Worm (Caenorhabditis elegans) whole organism, early embryonic: ENCODE results near the gene nhr-55.

Experiments used
- B0310.2 ChIP-seq: sonication (generic microtip); optimal IDR thresholded peaks from 2 replicates; lab custom pipeline; 2016; ENCODE audit warnings: mild to moderate bottlenecking, missing genetic modification characterization, missing compliant biosample characterization
- ama-1 ChIP-seq: fragments of 150-350 bp; optimal IDR thresholded peaks from 2 replicates; lab custom pipeline; 2014
- ceh-13 ChIP-seq: fragments of 200-800 bp; sonication (Bioruptor generic); optimal IDR thresholded peaks from 2 replicates; lab custom pipeline; 2018; ENCODE audit warnings: mild to moderate bottlenecking, missing genetic modification characterization, missing compliant biosample characterization
- ceh-36 ChIP-seq: sonication (generic microtip); optimal IDR thresholded peaks from 2 replicates; lab custom pipeline; 2016; ENCODE audit warnings: missing genetic modification characterization, inconsistent platforms, missing compliant biosample characterization
- ets-7 ChIP-seq: sonication (generic microtip); optimal IDR thresholded peaks from 2 replicates; lab custom pipeline; 2016; ENCODE audit warnings: missing genotype, missing genetic modification characterization, missing compliant biosample characterization
- flt-1 ChIP-seq: fragments of 200-800 bp; sonication (Bioruptor generic); IDR thresholded peaks from 2 replicates; pipeline ENCODE4 v1.3.6; 2022; ENCODE audit warnings: missing genetic modification characterization, missing compliant biosample characterization
- hmbx-1 ChIP-seq: sonication (generic microtip); optimal IDR thresholded peaks from 2 replicates; lab custom pipeline; 2016; ENCODE audit warnings: mild to moderate bottlenecking, missing genetic modification characterization, missing compliant biosample characterization
- hmg-4 ChIP-seq: fragments of 200-800 bp; sonication (Bioruptor generic); optimal IDR thresholded peaks from 2 replicates; lab custom pipeline; 2018; ENCODE audit warnings: mild to moderate bottlenecking, missing genetic modification characterization, missing compliant biosample characterization
- hnd-1 ChIP-seq: sonication (generic microtip); optimal IDR thresholded peaks from 2 replicates; lab custom pipeline; 2016; ENCODE audit warnings: missing genetic modification characterization, missing compliant biosample characterization
- pes-1 ChIP-seq: fragments of 200-800 bp; sonication (Bioruptor generic); IDR thresholded peaks from 2 replicates; pipeline ENCODE4 v1.3.6; 2022; ENCODE audit warnings: missing genetic modification reagents, missing genetic modification characterization, missing compliant biosample characterization
- scrt-1 ChIP-seq: fragments of 200-800 bp; sonication (Bioruptor generic); IDR thresholded peaks from 2 replicates; pipeline ENCODE4 v1.3.6; 2022; ENCODE audit warnings: missing genetic modification characterization, missing compliant biosample characterization
- sea-1 ChIP-seq: fragments of 200-800 bp; sonication (Bioruptor generic); conservative IDR thresholded peaks from 2 replicates; pipeline ENCODE4 v1.3.6; 2022; ENCODE audit warnings: missing genetic modification characterization, missing compliant biosample characterization
- tra-4 ChIP-seq: sonication (generic microtip); optimal IDR thresholded peaks from 2 replicates; lab custom pipeline; 2017; ENCODE audit warnings: missing genetic modification characterization, missing compliant biosample characterization

ce11 chrV:501230-501629, 23.3 kb downstream of the nhr-55 start, which contains the start of gene str-256:
- no peak for TF ChIP-seq sea-1 (GFP tag; lab: Robert Waterston, UW)
- TF ChIP-seq ama-1 (lab: Kevin White, UChicago) = no peak
- TF ChIP-seq hnd-1 (tag; lab: Kevin White, UChicago) = no peak
- no peak for TF ChIP-seq flt-1 (GFP tag; lab: Robert Waterston, UW)
- no peak for TF ChIP-seq tra-4 (tag; lab: Kevin White, UChicago)
- TF ChIP-seq hmbx-1 = no peak
- TF ChIP-seq ceh-13 (GFP tag; lab: Kevin White, UChicago) = no peak
- TF ChIP-seq ets-7 = no peak
- TF ChIP-seq B0310.2 = no peak
- TF ChIP-seq ceh-36 (tag; lab: Kevin White, UChicago) = no peak
- no peak for TF ChIP-seq pes-1
- TF ChIP-seq scrt-1 (GFP tag; lab: Robert Waterston, UW) = no peak
- no peak for TF ChIP-seq hmg-4 (GFP tag; lab: Kevin White, UChicago)
